Worm (Caenorhabditis elegans) whole organism, L1 larva: ENCODE results near the gene elp-1.

ENCODE experiments used
- C34B4.2 ChIP-seq: sonication (generic microtip); optimal IDR thresholded peaks from 2 replicates; lab custom pipeline; 2017; ENCODE audit warnings: mild to moderate bottlenecking, missing genetic modification characterization, missing compliant biosample characterization
- dpl-1 ChIP-seq, 3 experiments: fragments of 150-350 bp in 2 of 3; sonication (generic microtip) in 1 of 3; optimal IDR thresholded peaks; 2 replicates each; lab custom pipeline; 2014 to 2017; ENCODE audit warnings: missing biosample characterization in 3 of 3, missing genetic modification characterization in 3 of 3, missing genetic modification reagents in 3 of 3
- egl-27 ChIP-seq, 2 experiments: fragments of 150-350 bp in 1 of 2; sonication (generic microtip); optimal IDR thresholded peaks; 3 replicates each; lab custom pipeline; 2017 to 2018; ENCODE audit warnings: missing biosample characterization in 2 of 2, missing genetic modification characterization in 2 of 2, missing genetic modification reagents in 2 of 2
- elt-2 ChIP-seq: sonication (generic microtip); optimal IDR thresholded peaks from 2 replicates; lab custom pipeline; 2016; ENCODE audit warnings: missing genetic modification characterization, mild to moderate bottlenecking, inconsistent platforms, missing compliant biosample characterization, missing genetic modification reagents
- elt-3 ChIP-seq, 6 experiments: fragments of 150-350 bp in 1 of 6; sonication (generic microtip); optimal IDR thresholded peaks; 2 replicates each; lab custom pipeline; 2017 to 2018; ENCODE audit warnings: missing biosample characterization in 6 of 6, missing genetic modification characterization in 6 of 6, inconsistent platforms in 1 of 6
- fos-1 ChIP-seq: fragments of 150-350 bp; optimal IDR thresholded peaks from 2 replicates; lab custom pipeline; 2014; ENCODE audit warnings: missing biosample characterization, missing genetic modification characterization
- lin-35 ChIP-seq, 2 experiments: fragments of 150-350 bp; optimal IDR thresholded peaks; 2 replicates each; lab custom pipeline; 2014; ENCODE audit warnings: missing biosample characterization in 2 of 2, missing genetic modification characterization in 2 of 2, missing genetic modification reagents in 2 of 2
- lsy-2 ChIP-seq, 2 experiments: fragments of 150-350 bp; optimal IDR thresholded peaks; 2 replicates each; lab custom pipeline; 2014; ENCODE audit warnings: missing biosample characterization in 2 of 2, missing genetic modification characterization in 2 of 2
- mdl-1 ChIP-seq, 2 experiments: fragments of 150-350 bp; optimal IDR thresholded peaks; 2 replicates each; lab custom pipeline; 2014 to 2017; ENCODE audit warnings: missing biosample characterization in 2 of 2, missing genetic modification characterization in 2 of 2, inconsistent platforms in 1 of 2
- mef-2 ChIP-seq: fragments of 150-350 bp; optimal IDR thresholded peaks from 2 replicates; lab custom pipeline; 2014; ENCODE audit warnings: missing biosample characterization, missing genetic modification characterization
- pax-3 ChIP-seq: fragments of 200-800 bp; sonication (Bioruptor generic); optimal IDR thresholded peaks from 2 replicates; lab custom pipeline; 2018; ENCODE audit warnings: mild to moderate bottlenecking, missing genetic modification characterization, moderate library complexity, missing compliant biosample characterization
- rnt-1 ChIP-seq: sonication (generic microtip); optimal IDR thresholded peaks from 2 replicates; lab custom pipeline; 2016; ENCODE audit warnings: mild to moderate bottlenecking, missing genetic modification characterization, moderate library complexity, missing compliant biosample characterization
- sptf-1 ChIP-seq: fragments of 150-350 bp; optimal IDR thresholded peaks from 2 replicates; lab custom pipeline; 2014; ENCODE audit warnings: missing biosample characterization, missing genetic modification characterization
- unc-86 ChIP-seq: sonication (generic microtip); optimal IDR thresholded peaks from 2 replicates; lab custom pipeline; 2016; ENCODE audit warnings: missing genetic modification characterization, missing compliant biosample characterization

- no peak for TF ChIP-seq sptf-1 (tag; lab: Kevin White, UChicago)
- TF ChIP-seq C34B4.2 (tag; lab: Kevin White, UChicago): no peak
- TF ChIP-seq lin-35 (GFP tag; optimal IDR thresholded peaks at IDR 0.05; lab: Kevin White, UChicago): no peak
- no peak for TF ChIP-seq rnt-1 (tag; lab: Kevin White, UChicago)
- no peak for TF ChIP-seq fos-1 (tag; lab: Kevin White, UChicago)
- no peak for TF ChIP-seq elt-2
- no peak for TF ChIP-seq pax-3 (tag; lab: Kevin White, UChicago)
- TF ChIP-seq egl-27 (tag; optimal IDR thresholded peaks at IDR 0.05; lab: Kevin White, UChicago): no peak
- TF ChIP-seq mef-2 (tag; lab: Kevin White, UChicago): no peak
- no peak for TF ChIP-seq lsy-2 (tag; optimal IDR thresholded peaks at IDR 0.05; lab: Kevin White, UChicago)
- TF ChIP-seq mdl-1 (tag; optimal IDR thresholded peaks at IDR 0.05; lab: Kevin White, UChicago): no peak
- TF ChIP-seq dpl-1 (GFP tag; optimal IDR thresholded peaks at IDR 0.05; lab: Kevin White, UChicago): no peak
- TF ChIP-seq unc-86 (tag; lab: Kevin White, UChicago): no peak
- TF ChIP-seq elt-3 (tag; optimal IDR thresholded peaks at IDR 0.05; lab: Kevin White, UChicago): no peak
Measured at ce11 chrV:20739387-20739786, 30.6 kb downstream of the elp-1 start.
